Worm (Caenorhabditis elegans): ENCODE data around the gene dhs-7.

dhs-7 gene

ce11 chrII:7171305-7171998 lies 36.8 kb downstream of the dhs-7 start, which contains the start of gene dyf-13:
Gene dyf-13 (minus strand): TSS chrII:7171355.
- no peak for TF ChIP-seq rcor-1 (GFP tag; IDR thresholded peaks at IDR 0.05)
- TF ChIP-seq F10E7.11 (tag; optimal IDR thresholded peaks at IDR 0.05) = no peak
- TF ChIP-seq snpc-4 (GFP tag; optimal IDR thresholded peaks at IDR 0.05) = peak; percentile 70
- TF ChIP-seq snpc-4 (tag; optimal IDR thresholded peaks at IDR 0.05) = peak in 3 of 4 experiments; percentile 82 to 86 (median 84)
- TF ChIP-seq sea-2 (GFP tag; IDR thresholded peaks at IDR 0.05) = no peak
- no peak for TF ChIP-seq zfh-2 (GFP tag; conservative IDR thresholded peaks at IDR 0.05)
- TF ChIP-seq somi-1 (GFP tag; optimal IDR thresholded peaks at IDR 0.05) = no peak
- TF ChIP-seq snpc-3.4 (tag; optimal IDR thresholded peaks at IDR 0.05) = peak; percentile 45
- 0 out of 2 replicates have a peak, but pooled peaks have one; percentile 41 for TF ChIP-seq egl-18 (GFP tag; IDR thresholded peaks at IDR 0.05)
- TF ChIP-seq aptf-2 (GFP tag; conservative IDR thresholded peaks at IDR 0.05) = 0 out of 2 replicates have a peak, but pooled peaks have one; percentile 60
- TF ChIP-seq F49E8.2 (tag; optimal IDR thresholded peaks at IDR 0.05; ENCODE audit: insufficient read depth) = no peak
- TF ChIP-seq tbp1 (GFP tag; optimal IDR thresholded peaks at IDR 0.05) = peak; percentile 29
- TF ChIP-seq ztf-22 (GFP tag; optimal IDR thresholded peaks at IDR 0.05) = no peak
- TF ChIP-seq Y95B8A.8 (GFP tag; IDR thresholded peaks at IDR 0.05) = no peak
- peak; percentile 86 for TF ChIP-seq snpc-1.1 (tag; optimal IDR thresholded peaks at IDR 0.05; ENCODE audit: insufficient read depth)
- 0 out of 2 replicates have a peak, but pooled peaks have one; percentile 30 for TF ChIP-seq ztf-25 (GFP tag; IDR thresholded peaks at IDR 0.05)

- no peak for TF ChIP-seq F55B11.4 (tag; optimal IDR thresholded peaks at IDR 0.05; ENCODE audit: borderline replicate concordance, insufficient read depth)
- no peak for TF ChIP-seq Y53G8AR.9 (GFP tag; conservative IDR thresholded peaks at IDR 0.05)
- TF ChIP-seq F39B2.1 (GFP tag; IDR thresholded peaks at IDR 0.05) = no peak
Measured at ce11 chrII:7168712-7169111, 39.5 kb downstream of the dhs-7 start, which contains the start of gene col-36. Gene col-36 (minus strand): TSS chrII:7168812.

- TF ChIP-seq F22D6.2 (tag; optimal IDR thresholded peaks at IDR 0.05) (no peak), zim-3 (tag; optimal IDR thresholded peaks at IDR 0.05) (no peak), let-607 (tag; optimal IDR thresholded peaks at IDR 0.05) (peak in 1 of 2 experiments; percentile 3), tlf-1 (GFP tag; optimal IDR thresholded peaks at IDR 0.05) (no peak), nhr-80 (tag; optimal IDR thresholded peaks at IDR 0.05) (peak; percentile 76)
Measured at ce11 chrII:7166768-7167167, 41.5 kb downstream of the dhs-7 start.

ce11 chrII:7165749-7166148 lies 42.5 kb downstream of the dhs-7 start, which contains the start of gene mfsd-13.2:
Gene mfsd-13.2 (minus strand): TSS chrII:7165849.
- TF ChIP-seq zim-3 (tag; optimal IDR thresholded peaks at IDR 0.05) (no peak), snpc-3.4 (tag; optimal IDR thresholded peaks at IDR 0.05) (no peak), nhr-90 (tag; optimal IDR thresholded peaks at IDR 0.05) (no peak), akir-1 (GFP tag; optimal IDR thresholded peaks at IDR 0.05) (no peak), ccch-3 (GFP tag; optimal IDR thresholded peaks at IDR 0.05) (no peak), K12H6.12 (tag; optimal IDR thresholded peaks at IDR 0.05) (no peak), B0035.1 (tag; optimal IDR thresholded peaks at IDR 0.05) (no peak), Y53F4B.3 (GFP tag; IDR thresholded peaks at IDR 0.05) (no peak), Y95B8A.8 (GFP tag; IDR thresholded peaks at IDR 0.05) (no peak), lin-40 (tag; optimal IDR thresholded peaks at IDR 0.05) (no peak), sdz-38 (tag; optimal IDR thresholded peaks at IDR 0.05) (no peak), ceh-58 (GFP tag; IDR thresholded peaks at IDR 0.05) (no peak), pbrm-1 (GFP tag; IDR thresholded peaks at IDR 0.05) (no peak)

All from whole organism, young adult.